Worm (Caenorhabditis elegans) whole organism, mixed stage, embryonic: ENCODE results near the gene C07A9.10.
A peak's percentile ranks its signal among the peaks of the same experiment; 100 is the strongest.

Experiments used
- ces-1 ChIP-seq: fragments of 150-350 bp; optimal IDR thresholded peaks from 2 replicates; lab custom pipeline; 2014; ENCODE audit warnings: missing biosample characterization, missing genetic modification reagents, missing genetic modification characterization
- cnd-1 ChIP-seq: fragments of 200-800 bp; sonication (Bioruptor generic); optimal IDR thresholded peaks from 2 replicates; lab custom pipeline; 2018; ENCODE audit warnings: mild to moderate bottlenecking, missing genetic modification characterization, missing compliant biosample characterization
- lin-13 ChIP-seq: fragments of 150-350 bp; optimal IDR thresholded peaks from 2 replicates; lab custom pipeline; 2014; ENCODE audit warnings: missing biosample characterization, missing genetic modification characterization
- pha-4 ChIP-seq: fragments of 150-350 bp; optimal IDR thresholded peaks from 2 replicates; lab custom pipeline; 2018; ENCODE audit warnings: missing biosample characterization, missing genetic modification reagents, missing genetic modification characterization
- unc-120 ChIP-seq: sonication (generic microtip); optimal IDR thresholded peaks from 2 replicates; lab custom pipeline; 2017; ENCODE audit warnings: missing genetic modification characterization, missing compliant biosample characterization; ENCODE audit not compliant: poor library complexity, severe bottlenecking

DNA sequence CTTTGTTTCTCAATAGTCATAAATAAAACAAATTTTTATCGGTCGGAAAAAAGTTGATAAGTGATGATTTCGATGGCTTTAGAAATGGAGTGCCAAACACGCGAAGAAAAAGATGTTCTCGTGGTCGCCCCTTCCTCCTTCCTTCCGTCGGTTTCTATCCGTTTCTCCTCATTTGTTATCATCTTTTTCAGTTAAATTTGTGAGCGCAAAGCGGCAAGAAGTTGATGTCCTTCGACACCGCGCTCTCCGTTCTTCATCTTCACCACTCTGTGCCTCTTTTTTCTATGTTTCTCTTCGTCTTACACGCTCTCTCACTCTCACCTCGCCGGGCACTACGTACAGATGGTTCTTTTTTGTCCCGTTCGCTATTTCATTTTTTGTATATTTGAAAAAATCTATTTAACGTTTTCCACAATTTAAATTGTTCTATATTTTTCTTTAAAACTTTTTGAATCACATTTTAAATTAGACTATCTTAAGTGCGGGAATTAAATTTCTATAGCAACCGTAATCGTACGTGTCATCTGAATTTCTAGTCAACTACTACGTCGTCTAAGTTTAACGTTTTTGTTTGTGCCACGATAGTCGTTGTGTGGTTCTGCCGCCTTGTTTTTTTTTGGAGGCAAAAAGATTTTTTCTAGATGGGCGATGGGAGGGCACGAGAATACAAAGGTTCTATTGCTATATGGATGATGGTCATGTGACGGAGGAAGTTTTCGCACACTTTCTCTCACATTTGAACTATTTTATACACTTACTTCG lies 13.0 kb upstream of the C07A9.10 start:
- peak; percentile 22 for TF ChIP-seq ces-1 (GFP tag; lab: Kevin White, UChicago)
- TF ChIP-seq lin-13 (tag; lab: Kevin White, UChicago) = no peak
- no peak for TF ChIP-seq pha-4 (tag; lab: Kevin White, UChicago)
- TF ChIP-seq cnd-1 (tag; lab: Kevin White, UChicago) = no peak
- TF ChIP-seq unc-120 (tag; lab: Kevin White, UChicago) = no peak
